Fruit fly (Drosophila melanogaster) whole organism, embryonic: ENCODE measurements around the gene CG1074.

ENCODE experiments used
- CG11085 ChIP-seq: fragments of 200-800 bp; sonication (Bioruptor generic); IDR thresholded peaks from 2 replicates; pipeline ENCODE4 v1.3.6; 2022; ENCODE audit warnings: missing biosample characterization, missing genetic modification characterization
- CG7357 ChIP-seq: fragments of 200-800 bp; sonication (Bioruptor generic); IDR thresholded peaks from 3 replicates; pipeline ENCODE4 v1.3.6; 2022; ENCODE audit warnings: missing biosample characterization, missing genetic modification characterization
- Dip3 ChIP-seq: fragments of 200-800 bp; sonication (Bioruptor generic); optimal IDR thresholded peaks from 3 replicates; lab custom pipeline; 2016; ENCODE audit warnings: missing biosample characterization, missing genetic modification characterization
- ERR ChIP-seq: fragments of 200-800 bp; sonication (Bioruptor generic); optimal IDR thresholded peaks from 2 replicates; lab custom pipeline; 2016; ENCODE audit warnings: missing biosample characterization, missing genetic modification characterization
- NC2β ChIP-seq: fragments of 200-800 bp; sonication (Bioruptor generic); optimal IDR thresholded peaks from 2 replicates; lab custom pipeline; 2016; ENCODE audit warnings: missing biosample characterization, missing genetic modification characterization
- chm ChIP-seq: fragments of 200-800 bp; sonication (Bioruptor generic); IDR thresholded peaks from 2 replicates; pipeline ENCODE4 v1.3.6; 2022; ENCODE audit warnings: missing biosample characterization, missing genetic modification characterization
- da ChIP-seq: fragments of 200-800 bp; sonication (Bioruptor generic); optimal IDR thresholded peaks from 2 replicates; lab custom pipeline; 2016; ENCODE audit warnings: missing biosample characterization, missing genetic modification characterization

DNA sequence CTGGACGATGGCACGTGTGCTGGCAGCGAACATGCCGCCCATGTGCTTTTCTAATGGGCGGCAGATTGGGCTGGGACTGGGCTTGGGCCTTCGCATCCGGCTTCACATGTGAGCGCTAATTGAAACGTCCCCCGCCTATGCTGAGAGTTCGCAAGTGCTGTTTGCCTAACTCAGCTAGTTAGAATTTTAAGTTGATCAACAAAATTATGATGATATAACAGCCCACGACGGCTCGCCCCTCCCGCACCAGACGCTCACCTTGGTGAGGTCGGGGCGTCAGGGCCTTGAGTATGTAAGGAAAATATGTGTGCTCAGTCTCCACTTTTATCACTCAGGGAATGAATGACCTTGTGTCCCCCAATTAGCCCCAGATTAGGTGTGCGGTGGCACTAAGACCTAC is 33.1 kb downstream of the CG1074 start:
- TF ChIP-seq CG7357 (no peak), CG11085 (GFP tag; lab: Robert Waterston, UW) (no peak), Dip3 (GFP tag; lab: Kevin White, UChicago) (no peak), chm (GFP tag; lab: Robert Waterston, UW) (no peak), ERR (GFP tag; lab: Kevin White, UChicago) (no peak), NC2β (GFP tag; lab: Kevin White, UChicago) (no peak), da (GFP tag; lab: Kevin White, UChicago) (no peak)
